Worm (Caenorhabditis elegans) whole organism, L2 larva: ENCODE data around the gene farl-11.

ENCODE experiments used
- C34F6.9 ChIP-seq: fragments of 150-350 bp; optimal IDR thresholded peaks from 2 replicates; lab custom pipeline; 2014; ENCODE audit warnings: missing biosample characterization, missing genetic modification characterization
- F13H6.1 ChIP-seq: sonication (generic microtip); optimal IDR thresholded peaks from 2 replicates; lab custom pipeline; 2016; ENCODE audit warnings: missing genetic modification characterization, missing compliant biosample characterization
- R02D3.7 ChIP-seq: fragments of 150-350 bp; optimal IDR thresholded peaks from 2 replicates; lab custom pipeline; 2014; ENCODE audit warnings: missing biosample characterization, missing genetic modification characterization
- Y55F3AM.14 ChIP-seq: fragments of 200-800 bp; sonication (Bioruptor generic); optimal IDR thresholded peaks from 2 replicates; lab custom pipeline; 2018; ENCODE audit warnings: mild to moderate bottlenecking, missing genetic modification characterization, missing compliant biosample characterization
- ZK546.5 ChIP-seq: sonication (generic microtip); optimal IDR thresholded peaks from 2 replicates; lab custom pipeline; 2017; ENCODE audit warnings: missing biosample characterization, missing genetic modification characterization
- aly-2 ChIP-seq: fragments of 150-350 bp; optimal IDR thresholded peaks from 2 replicates; lab custom pipeline; 2014; ENCODE audit warnings: missing biosample characterization, missing genetic modification characterization
- ama-1 ChIP-seq: fragments of 150-350 bp; optimal IDR thresholded peaks from 2 replicates; lab custom pipeline; 2018; ENCODE audit warnings: inconsistent platforms
- blmp-1 ChIP-seq: sonication (generic microtip); optimal IDR thresholded peaks from 2 replicates; lab custom pipeline; 2017; ENCODE audit warnings: missing genetic modification characterization, mild to moderate bottlenecking, missing compliant biosample characterization, antibody characterized with exemption, moderate library complexity; ENCODE audit not compliant: insufficient read depth
- ceh-16 ChIP-seq: fragments of 150-350 bp; optimal IDR thresholded peaks from 2 replicates; lab custom pipeline; 2014; ENCODE audit warnings: missing biosample characterization, missing genetic modification characterization
- crh-2 ChIP-seq: sonication (generic microtip); optimal IDR thresholded peaks from 2 replicates; lab custom pipeline; 2017; ENCODE audit warnings: missing biosample characterization, missing genetic modification characterization
- dmd-4 ChIP-seq: sonication (generic microtip); optimal IDR thresholded peaks from 2 replicates; lab custom pipeline; 2017; ENCODE audit warnings: missing biosample characterization, missing genetic modification characterization
- egl-27 ChIP-seq: sonication (generic microtip); optimal IDR thresholded peaks from 3 replicates; lab custom pipeline; 2017; ENCODE audit warnings: missing biosample characterization, missing genetic modification reagents, missing genetic modification characterization
- elt-1 ChIP-seq: fragments of 150-350 bp; optimal IDR thresholded peaks from 2 replicates; lab custom pipeline; 2014; ENCODE audit warnings: missing biosample characterization, missing genetic modification characterization
- elt-3 ChIP-seq: sonication (generic microtip); optimal IDR thresholded peaks from 2 replicates; lab custom pipeline; 2017; ENCODE audit warnings: missing biosample characterization, missing genetic modification characterization
- fos-1 ChIP-seq: fragments of 150-350 bp; optimal IDR thresholded peaks from 2 replicates; lab custom pipeline; 2014; ENCODE audit warnings: missing biosample characterization, missing genetic modification characterization
- gmeb-1 ChIP-seq: fragments of 150-350 bp; optimal IDR thresholded peaks from 2 replicates; lab custom pipeline; 2014; ENCODE audit warnings: missing biosample characterization, missing genetic modification characterization
- lin-13 ChIP-seq: fragments of 150-350 bp; optimal IDR thresholded peaks from 2 replicates; lab custom pipeline; 2014; ENCODE audit warnings: missing biosample characterization, missing genetic modification reagents, missing genetic modification characterization
- lin-39 ChIP-seq: fragments of 150-350 bp; optimal IDR thresholded peaks from 2 replicates; lab custom pipeline; 2014; ENCODE audit warnings: missing biosample characterization, missing genetic modification reagents, missing genetic modification characterization
- lsy-2 ChIP-seq, 2 experiments: fragments of 150-350 bp in 1 of 2; sonication (generic microtip) in 1 of 2; optimal IDR thresholded peaks; 2 replicates each; lab custom pipeline; 2014 to 2017; ENCODE audit warnings: missing biosample characterization in 2 of 2, missing genetic modification characterization in 2 of 2
- mab-5 ChIP-seq: fragments of 150-350 bp; optimal IDR thresholded peaks from 2 replicates; lab custom pipeline; 2014; ENCODE audit warnings: missing biosample characterization, missing genetic modification characterization
- nhr-10 ChIP-seq: sonication (generic microtip); optimal IDR thresholded peaks from 2 replicates; lab custom pipeline; 2017; ENCODE audit warnings: missing biosample characterization, missing genetic modification characterization
- nhr-11 ChIP-seq: fragments of 150-350 bp; optimal IDR thresholded peaks from 2 replicates; lab custom pipeline; 2014; ENCODE audit warnings: missing biosample characterization, missing genetic modification characterization
- nhr-129 ChIP-seq: fragments of 150-350 bp; optimal IDR thresholded peaks from 2 replicates; lab custom pipeline; 2014; ENCODE audit warnings: missing biosample characterization, missing genetic modification characterization
- nhr-21 ChIP-seq: fragments of 150-350 bp; optimal IDR thresholded peaks from 2 replicates; lab custom pipeline; 2014; ENCODE audit warnings: missing biosample characterization, missing genetic modification characterization
- nhr-237 ChIP-seq: fragments of 150-350 bp; optimal IDR thresholded peaks from 2 replicates; lab custom pipeline; 2014; ENCODE audit warnings: missing biosample characterization, missing genetic modification characterization
- nhr-25 ChIP-seq: fragments of 150-350 bp; sonication (generic microtip); optimal IDR thresholded peaks from 3 replicates; lab custom pipeline; 2014; ENCODE audit warnings: missing biosample characterization, missing genetic modification characterization
- nhr-6 ChIP-seq: fragments of 150-350 bp; optimal IDR thresholded peaks from 2 replicates; lab custom pipeline; 2014; ENCODE audit warnings: missing biosample characterization, missing genetic modification characterization
- nhr-77 ChIP-seq: fragments of 150-350 bp; optimal IDR thresholded peaks from 2 replicates; lab custom pipeline; 2014; ENCODE audit warnings: missing biosample characterization, missing genetic modification characterization
- sem-4 ChIP-seq: fragments of 150-350 bp; optimal IDR thresholded peaks from 2 replicates; lab custom pipeline; 2014; ENCODE audit warnings: missing biosample characterization, missing genetic modification reagents, missing genetic modification characterization
- skn-1 ChIP-seq: sonication (generic microtip); optimal IDR thresholded peaks from 2 replicates; lab custom pipeline; 2017; ENCODE audit warnings: missing biosample characterization, missing genetic modification characterization
- sma-3 ChIP-seq: sonication (generic microtip); optimal IDR thresholded peaks from 2 replicates; lab custom pipeline; 2016; ENCODE audit warnings: missing genetic modification reagents, missing genetic modification characterization, missing compliant biosample characterization
- sma-9 ChIP-seq, 2 experiments: fragments of 150-350 bp in 1 of 2; sonication (generic microtip) in 1 of 2; optimal IDR thresholded peaks; 2 replicates each; lab custom pipeline; 2014 to 2016; ENCODE audit warnings: missing genetic modification characterization in 2 of 2, mild to moderate bottlenecking in 1 of 2, missing biosample characterization in 1 of 2, missing compliant biosample characterization in 1 of 2, missing genetic modification reagents in 1 of 2, moderate library complexity in 1 of 2
- unc-55 ChIP-seq: fragments of 150-350 bp; sonication (generic microtip); optimal IDR thresholded peaks from 3 replicates; lab custom pipeline; 2014; ENCODE audit warnings: missing biosample characterization, missing genetic modification reagents, missing genetic modification characterization
- unc-62 ChIP-seq: fragments of 150-350 bp; optimal IDR thresholded peaks from 2 replicates; lab custom pipeline; 2014; ENCODE audit warnings: missing biosample characterization, missing genetic modification reagents, missing genetic modification characterization
- zag-1 ChIP-seq: fragments of 150-350 bp; optimal IDR thresholded peaks from 2 replicates; lab custom pipeline; 2014; ENCODE audit warnings: missing biosample characterization, missing genetic modification characterization
- ztf-1 ChIP-seq: fragments of 200-800 bp; sonication (Bioruptor generic); conservative IDR thresholded peaks from 2 replicates; pipeline ENCODE4 v1.3.6; 2022; ENCODE audit warnings: missing genetic modification characterization, missing compliant biosample characterization
- ztf-11 ChIP-seq: sonication (generic microtip); optimal IDR thresholded peaks from 2 replicates; lab custom pipeline; 2017; ENCODE audit warnings: missing biosample characterization, missing genetic modification characterization

The farl-11 gene

ce11 chrII:7106313-7106712, 1.5 kb upstream of the farl-11 start:
- TF ChIP-seq R02D3.7 = no peak
- TF ChIP-seq lsy-2 (tag; optimal IDR thresholded peaks at IDR 0.05; lab: Kevin White, UChicago) = no peak

- TF ChIP-seq skn-1 (tag; lab: Kevin White, UChicago) = no peak
- TF ChIP-seq nhr-77 (tag; lab: Kevin White, UChicago) = no peak
- no peak for TF ChIP-seq nhr-11 (tag; lab: Kevin White, UChicago)
- no peak for TF ChIP-seq elt-1 (tag; lab: Kevin White, UChicago)
- no peak for TF ChIP-seq C34F6.9 (tag; lab: Kevin White, UChicago)
- TF ChIP-seq sem-4 (tag; lab: Kevin White, UChicago) = no peak
- TF ChIP-seq aly-2 = no peak
- TF ChIP-seq nhr-21 (tag; lab: Kevin White, UChicago) = no peak
- TF ChIP-seq ama-1 (lab: Kevin White, UChicago) = no peak
- TF ChIP-seq ztf-1 (GFP tag; lab: Robert Waterston, UW) = no peak
- TF ChIP-seq lsy-2 (tag; optimal IDR thresholded peaks at IDR 0.05; lab: Kevin White, UChicago) = no peak
- no peak for TF ChIP-seq elt-3 (tag; lab: Kevin White, UChicago)
- TF ChIP-seq lin-39 = no peak
- TF ChIP-seq sma-9 (GFP tag; optimal IDR thresholded peaks at IDR 0.05; lab: Kevin White, UChicago) = no peak
- TF ChIP-seq sma-9 (tag; optimal IDR thresholded peaks at IDR 0.05; lab: Kevin White, UChicago) = no peak
- TF ChIP-seq dmd-4 = no peak
- no peak for TF ChIP-seq unc-55
- TF ChIP-seq zag-1 = no peak
- no peak for TF ChIP-seq ZK546.5
Observed at ce11 chrII:7103111-7103510, 1.7 kb downstream of the farl-11 start.

- TF ChIP-seq dmd-4 (no peak), Y55F3AM.14 (no peak), sma-3 (GFP tag; lab: Kevin White, UChicago) (no peak), ztf-11 (no peak), nhr-10 (tag; lab: Kevin White, UChicago) (no peak), fos-1 (no peak), lsy-2 (tag; optimal IDR thresholded peaks at IDR 0.05; lab: Kevin White, UChicago) (peak in 1 of 2 experiments; percentile 18), blmp-1 (tag; lab: Kevin White, UChicago) (no peak), ceh-16 (tag; lab: Kevin White, UChicago) (no peak), nhr-6 (tag; lab: Kevin White, UChicago) (no peak), nhr-129 (tag; lab: Kevin White, UChicago) (peak; percentile 30), skn-1 (tag; lab: Kevin White, UChicago) (no peak), zag-1 (no peak), ztf-1 (GFP tag; lab: Robert Waterston, UW) (no peak), lin-13 (GFP tag; lab: Kevin White, UChicago) (no peak), sma-9 (GFP tag; optimal IDR thresholded peaks at IDR 0.05; lab: Kevin White, UChicago) (no peak), sma-9 (tag; optimal IDR thresholded peaks at IDR 0.05; lab: Kevin White, UChicago) (no peak), unc-55 (no peak)
Observed at ce11 chrII:7102288-7102687, 2.5 kb downstream of the farl-11 start.

- TF ChIP-seq crh-2 (tag; lab: Kevin White, UChicago) (no peak), sma-9 (GFP tag; optimal IDR thresholded peaks at IDR 0.05; lab: Kevin White, UChicago) (peak; percentile 0), sma-9 (tag; optimal IDR thresholded peaks at IDR 0.05; lab: Kevin White, UChicago) (no peak)
Observed at ce11 chrII:7100838-7101237, 4.0 kb downstream of the farl-11 start, which contains the start of gene mmaa-1. Gene mmaa-1 (minus strand): TSS chrII:7101165.

ce11 chrII:7099231-7099630, 5.6 kb downstream of the farl-11 start:
- TF ChIP-seq egl-27 (tag; lab: Kevin White, UChicago) (no peak), Y55F3AM.14 (no peak), lin-39 (no peak), F13H6.1 (tag; lab: Kevin White, UChicago) (no peak), fos-1 (no peak), nhr-21 (tag; lab: Kevin White, UChicago) (no peak), gmeb-1 (tag; lab: Kevin White, UChicago) (no peak), mab-5 (tag; lab: Kevin White, UChicago) (no peak), nhr-129 (tag; lab: Kevin White, UChicago) (no peak), nhr-237 (no peak), unc-62 (GFP tag; lab: Kevin White, UChicago) (no peak), nhr-25 (tag; lab: Kevin White, UChicago) (no peak), unc-55 (no peak), zag-1 (no peak), ZK546.5 (no peak), C34F6.9 (tag; lab: Kevin White, UChicago) (no peak), nhr-6 (tag; lab: Kevin White, UChicago) (no peak), R02D3.7 (no peak)
